Worm (Caenorhabditis elegans): ENCODE measurements around the gene lgc-19.

ce11 chrIV:16005472-16005871 is 43.0 kb upstream of the lgc-19 start:
- TF ChIP-seq sea-1 (GFP tag; conservative IDR thresholded peaks at IDR 0.05) (no peak), ceh-36 (tag; optimal IDR thresholded peaks at IDR 0.05) (no peak), hmbx-1 (tag; optimal IDR thresholded peaks at IDR 0.05) (no peak), tra-4 (tag; optimal IDR thresholded peaks at IDR 0.05) (no peak), ama-1 (optimal IDR thresholded peaks at IDR 0.05) (no peak), flt-1 (GFP tag; IDR thresholded peaks at IDR 0.05) (no peak), tbx-37 (GFP tag; conservative IDR thresholded peaks at IDR 0.05) (no peak), hnd-1 (tag; optimal IDR thresholded peaks at IDR 0.05) (no peak), scrt-1 (GFP tag; IDR thresholded peaks at IDR 0.05) (no peak)

Data from whole organism, early embryonic.